Worm (Caenorhabditis elegans): ENCODE data around the gene F36H12.17.
"Not testable (repeated sequence)": the region's sequence is repeated elsewhere in the genome, so short reads cannot be mapped to it uniquely, and the experiment has no call there.

The F36H12.17 gene

DNA sequence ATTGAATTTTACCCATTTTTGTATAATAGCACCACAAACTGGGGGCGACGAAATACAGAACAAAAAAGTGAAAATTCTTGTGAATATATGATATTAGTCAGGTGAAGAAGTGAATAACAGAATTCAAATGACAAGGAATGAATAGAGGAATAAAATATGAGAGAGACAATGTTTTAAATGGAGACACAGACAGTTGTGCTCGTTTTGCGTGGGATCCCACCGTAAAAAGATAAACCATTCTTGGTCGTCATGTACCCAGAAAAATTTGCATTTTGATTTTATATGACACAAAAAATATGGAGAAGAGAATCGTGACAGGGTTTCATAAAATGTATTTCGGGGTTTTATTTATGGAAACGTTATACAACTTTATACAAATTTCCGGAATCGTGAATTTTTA is at the start of gene F36H12.17:
Gene F36H12.17 (minus strand): TSS at position 101 of the 400 bp plus-strand sequence.
- TF ChIP-seq unc-62 (GFP tag; optimal IDR thresholded peaks at IDR 0.05), result no peak

DNA sequence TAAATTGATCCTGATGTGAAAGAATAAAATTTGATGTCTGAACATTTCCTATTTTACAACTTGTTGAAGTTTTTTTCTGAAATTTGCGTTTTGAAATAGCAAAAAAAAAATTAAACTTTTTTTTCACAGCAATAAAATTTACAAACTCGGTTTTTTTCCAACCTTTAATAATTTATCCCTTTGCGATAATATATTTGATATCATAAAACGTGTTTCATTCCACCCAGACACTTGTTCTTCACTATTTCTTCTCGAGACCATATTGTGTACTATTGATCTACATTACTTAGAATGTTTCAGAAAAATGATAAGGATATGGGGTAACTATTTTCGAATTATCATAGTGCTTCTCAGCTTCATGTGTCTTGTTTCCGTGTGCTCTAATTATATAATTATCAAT is 48.5 kb upstream of the F36H12.17 start, which contains the start of gene Y4C6B.4:
Gene Y4C6B.4 (plus strand): TSS at position 301 of the 400 bp plus-strand sequence.
- TF ChIP-seq unc-62 (GFP tag; optimal IDR thresholded peaks at IDR 0.05), result no peak

DNA sequence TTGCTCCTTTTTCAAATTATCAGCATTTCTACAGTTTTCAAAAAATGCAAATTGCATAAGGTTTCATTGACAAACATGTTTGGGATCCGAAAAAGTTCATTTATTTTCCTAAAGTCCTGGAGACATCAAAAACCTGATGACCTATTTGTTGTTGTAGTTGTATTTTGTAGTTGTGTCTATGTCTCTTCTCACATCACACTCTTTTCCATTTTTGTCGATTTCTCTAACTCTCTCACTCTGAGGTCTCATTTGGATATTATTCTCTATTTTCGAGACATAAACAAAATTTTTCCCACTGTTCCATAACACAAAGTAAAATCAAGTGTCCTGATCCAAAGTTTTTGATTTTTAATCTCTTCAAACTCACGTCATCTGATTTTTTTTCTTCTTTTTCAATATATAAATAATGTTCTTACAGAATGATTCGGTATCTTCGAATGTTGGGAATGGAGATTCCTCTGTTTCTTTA is 41.2 kb upstream of the F36H12.17 start, which contains the start of gene slc-46A:
Gene slc-46A (plus strand): TSS at position 419 of the 469 bp plus-strand sequence.
- no peak for TF ChIP-seq unc-62 (GFP tag; optimal IDR thresholded peaks at IDR 0.05)

DNA sequence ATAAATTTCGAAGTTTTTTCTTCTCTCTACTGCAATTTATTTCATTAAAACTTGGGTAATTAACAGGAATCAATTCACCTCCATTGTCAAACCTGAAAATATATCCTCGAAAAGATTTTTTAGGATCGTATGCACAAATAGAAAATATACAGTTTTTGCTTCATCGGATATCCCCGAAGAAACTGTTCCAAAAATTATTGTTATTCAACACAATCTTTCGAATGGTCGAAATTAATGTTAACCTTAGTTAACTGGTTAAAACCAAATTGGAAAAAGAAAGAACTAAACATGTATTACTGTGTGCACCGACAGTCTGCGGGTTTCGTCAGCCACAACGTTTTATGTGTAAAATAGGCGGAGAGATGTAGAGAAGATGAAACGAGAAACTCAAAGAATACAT is 39.5 kb upstream of the F36H12.17 start:
- no peak for TF ChIP-seq unc-62 (GFP tag; optimal IDR thresholded peaks at IDR 0.05)

DNA sequence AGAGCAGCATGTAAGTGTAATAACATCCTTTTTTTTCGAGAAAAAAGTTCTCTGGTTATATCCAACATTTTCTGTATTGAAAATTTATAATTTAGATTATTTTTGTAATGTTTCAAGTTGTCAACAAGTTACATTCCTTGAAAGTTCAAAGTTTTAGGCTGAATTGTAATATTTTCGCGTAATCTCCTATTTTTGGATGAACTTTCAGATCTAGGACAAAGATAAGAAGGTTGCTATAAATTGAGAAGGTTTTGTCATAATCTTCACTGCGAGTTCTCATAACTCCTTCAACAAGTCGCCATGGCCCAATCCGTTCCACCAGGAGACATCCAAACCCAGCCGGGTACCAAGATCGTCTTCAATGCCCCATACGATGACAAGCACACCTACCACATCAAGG is 38.6 kb upstream of the F36H12.17 start, which contains the start of gene msp-65:
Gene msp-65 (plus strand): TSS at position 301 of the 400 bp plus-strand sequence.
- not testable (repeated sequence) for TF ChIP-seq unc-62 (GFP tag; optimal IDR thresholded peaks at IDR 0.05)

DNA sequence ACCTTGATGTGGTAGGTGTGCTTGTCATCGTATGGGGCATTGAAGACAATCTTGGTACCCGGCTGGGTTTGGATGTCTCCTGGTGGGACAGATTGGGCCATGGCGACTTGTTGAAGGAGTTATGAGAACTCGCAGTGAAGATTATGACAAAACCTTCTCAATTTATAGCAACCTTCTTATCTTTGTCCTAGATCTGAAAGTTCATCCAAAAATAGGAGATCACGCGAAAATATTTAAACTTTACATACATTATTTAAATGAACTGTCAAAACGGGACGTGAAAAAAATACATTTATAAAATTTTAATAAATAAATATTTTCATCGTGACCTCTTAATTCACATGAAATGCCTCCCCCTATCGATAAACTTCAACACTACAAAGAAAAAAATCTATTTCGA is 35.4 kb upstream of the F36H12.17 start, which contains the start of the genes msp-59 and ZK354.2:
Gene msp-59 (minus strand): TSS at position 101 of the 400 bp plus-strand sequence.
Gene ZK354.2 (plus strand): TSS at position 395 of the 400 bp plus-strand sequence.
- not testable (repeated sequence) for TF ChIP-seq unc-62 (GFP tag; optimal IDR thresholded peaks at IDR 0.05)

DNA sequence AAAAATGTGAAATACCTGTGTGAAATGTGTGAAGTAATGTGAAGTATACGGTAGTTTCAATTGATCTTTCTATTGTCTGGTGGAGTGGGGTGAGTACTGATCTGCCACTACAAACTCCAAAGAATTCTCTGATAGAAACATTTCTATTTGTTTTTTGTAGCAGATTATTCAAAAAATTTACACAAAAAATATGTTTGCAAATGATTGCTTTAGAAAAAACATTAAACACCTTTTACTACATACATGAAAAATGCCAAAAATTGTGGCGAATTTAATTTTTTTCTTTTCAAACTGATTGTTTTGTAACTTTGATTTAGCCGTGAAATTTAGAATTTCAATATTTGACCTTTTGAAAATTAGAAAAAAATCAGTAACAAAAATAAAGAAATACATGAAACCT is 32.1 kb upstream of the F36H12.17 start, which contains the start of gene ZK354.3:
Gene ZK354.3 (plus strand): TSS at position 301 of the 400 bp plus-strand sequence.
- TF ChIP-seq unc-62 (GFP tag; optimal IDR thresholded peaks at IDR 0.05), result no peak

DNA sequence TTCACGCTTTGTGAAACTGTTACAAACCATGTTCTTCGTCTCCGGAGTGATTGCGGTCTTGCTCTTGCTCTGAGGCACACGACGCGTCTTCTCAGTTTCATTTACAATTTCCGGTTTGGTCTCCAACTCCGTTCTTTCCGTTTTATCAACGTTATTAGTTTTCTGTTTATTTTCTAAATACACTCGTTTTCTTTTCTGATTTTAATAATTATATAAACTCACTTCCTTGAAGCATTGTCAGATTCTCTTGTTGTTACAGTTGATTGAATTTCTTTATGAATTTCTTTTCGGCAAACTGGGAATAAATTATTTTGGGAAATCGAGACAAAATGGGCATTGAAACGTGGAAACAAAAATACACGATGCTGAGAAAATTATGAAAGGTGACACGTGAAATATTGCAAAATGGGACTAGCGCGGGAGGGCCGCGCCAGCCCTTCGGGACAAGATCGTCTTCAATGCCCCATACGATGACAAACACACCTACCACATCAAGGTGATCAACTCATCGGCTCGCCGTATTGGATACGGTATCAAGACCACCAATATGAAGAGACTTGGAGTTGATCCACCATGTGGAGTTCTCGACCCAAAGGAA is 30.5 kb upstream of the F36H12.17 start, which contains the start of the genes ZK354.9 and msp-58:
Gene ZK354.9 (minus strand): TSS at position 101 of the 598 bp plus-strand sequence.
Gene msp-58 (plus strand): TSS at position 548 of the 598 bp plus-strand sequence.
- TF ChIP-seq unc-62 (GFP tag; optimal IDR thresholded peaks at IDR 0.05), result not testable (repeated sequence)

DNA sequence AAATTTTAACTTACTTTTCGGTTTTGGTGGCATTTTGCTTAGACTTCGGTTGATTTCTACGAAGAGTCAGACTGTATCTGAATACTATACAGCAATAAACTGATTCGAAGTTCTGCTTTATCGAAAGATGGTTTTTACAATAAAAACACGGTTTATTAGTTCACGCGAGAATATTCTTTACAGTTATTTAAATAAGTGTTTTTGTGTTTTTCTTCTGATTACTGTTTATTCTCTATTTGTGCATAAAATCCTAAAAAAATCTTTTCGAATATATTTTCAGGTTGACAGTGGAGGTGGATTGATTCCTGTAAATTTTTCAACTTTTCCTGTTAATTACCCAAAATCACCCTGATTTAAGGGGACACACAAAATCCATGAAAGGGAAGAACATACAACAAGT is 28.4 kb upstream of the F36H12.17 start, which contains the start of gene ZK354.8:
Gene ZK354.8 (minus strand): TSS at position 101 of the 400 bp plus-strand sequence.
- TF ChIP-seq unc-62 (GFP tag; optimal IDR thresholded peaks at IDR 0.05), result no peak

DNA sequence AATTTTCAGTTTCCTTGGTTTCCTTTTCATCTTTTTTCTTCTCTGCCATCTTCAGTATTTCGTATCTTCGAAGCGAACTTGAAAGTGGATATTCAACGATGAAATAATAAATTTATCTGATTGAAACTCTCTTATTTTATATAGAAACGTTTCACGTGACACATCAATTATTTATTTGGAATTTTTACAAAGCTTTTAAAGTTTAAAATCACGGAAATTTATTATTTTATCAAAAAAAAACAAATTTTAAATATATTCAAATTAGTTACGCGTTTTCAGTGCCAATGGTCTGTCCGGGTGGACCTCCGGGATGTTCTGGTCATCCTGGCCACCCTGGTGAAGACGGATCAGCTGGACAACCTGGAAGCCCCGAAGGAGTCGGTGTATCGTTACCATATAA is 25.4 kb upstream of the F36H12.17 start, which contains the start of gene ZK354.7:
Gene ZK354.7 (minus strand): TSS at position 101 of the 400 bp plus-strand sequence.
- no peak for TF ChIP-seq unc-62 (GFP tag; optimal IDR thresholded peaks at IDR 0.05)

DNA sequence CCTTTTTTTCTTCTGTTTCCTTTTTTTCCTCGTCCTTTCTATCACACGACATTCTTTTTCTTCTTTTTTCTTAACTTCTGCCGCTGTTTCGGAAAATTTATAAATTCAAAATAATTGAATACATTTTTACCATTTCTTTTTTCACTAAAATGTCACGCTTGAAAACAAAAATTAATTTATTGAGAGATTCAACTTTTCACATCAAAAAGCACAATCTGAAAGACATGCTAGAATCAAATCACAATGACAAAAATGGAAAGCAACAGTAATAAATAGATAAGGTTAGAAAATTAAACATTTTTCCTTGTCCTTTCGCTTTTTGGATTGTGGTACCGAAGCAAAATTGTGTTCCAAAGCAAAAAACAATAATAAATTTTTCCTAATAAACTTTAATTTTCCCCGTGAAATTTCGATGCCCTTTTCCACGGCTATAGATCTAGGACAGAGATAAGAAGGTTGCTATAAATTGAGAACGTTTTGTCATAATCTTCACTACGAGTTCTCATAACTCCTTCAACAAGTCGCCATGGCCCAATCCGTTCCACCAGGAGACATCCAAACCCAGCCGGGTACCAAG is 19.9 kb upstream of the F36H12.17 start, which contains the start of the genes ZK354.6 and msp-113:
Gene ZK354.6 (minus strand): TSS at position 101 of the 577 bp plus-strand sequence.
Gene msp-113 (plus strand): TSS at position 527 of the 577 bp plus-strand sequence.
- TF ChIP-seq unc-62 (GFP tag; optimal IDR thresholded peaks at IDR 0.05), result no peak

DNA sequence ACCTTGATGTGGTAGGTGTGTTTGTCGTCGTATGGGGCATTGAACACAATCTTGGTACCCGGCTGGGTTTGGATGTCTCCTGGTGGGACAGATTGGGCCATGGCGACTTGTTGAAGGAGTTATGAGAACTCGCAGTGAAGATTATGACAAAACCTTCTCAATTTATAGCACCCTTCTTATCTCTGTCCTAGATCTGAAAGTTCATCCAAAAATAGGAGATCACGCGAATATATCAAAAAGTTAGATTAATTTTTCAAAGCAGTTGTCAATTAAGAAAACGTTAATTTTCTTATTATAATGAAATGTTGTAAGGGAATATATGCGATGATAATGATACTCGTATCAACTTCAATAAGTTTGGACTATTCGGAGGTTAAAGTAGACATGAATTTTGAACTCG is 17.6 kb upstream of the F36H12.17 start, which contains the start of gene msp-51:
Gene msp-51 (minus strand): TSS at position 101 of the 400 bp plus-strand sequence.
- TF ChIP-seq unc-62 (GFP tag; optimal IDR thresholded peaks at IDR 0.05), result not testable (repeated sequence)

DNA sequence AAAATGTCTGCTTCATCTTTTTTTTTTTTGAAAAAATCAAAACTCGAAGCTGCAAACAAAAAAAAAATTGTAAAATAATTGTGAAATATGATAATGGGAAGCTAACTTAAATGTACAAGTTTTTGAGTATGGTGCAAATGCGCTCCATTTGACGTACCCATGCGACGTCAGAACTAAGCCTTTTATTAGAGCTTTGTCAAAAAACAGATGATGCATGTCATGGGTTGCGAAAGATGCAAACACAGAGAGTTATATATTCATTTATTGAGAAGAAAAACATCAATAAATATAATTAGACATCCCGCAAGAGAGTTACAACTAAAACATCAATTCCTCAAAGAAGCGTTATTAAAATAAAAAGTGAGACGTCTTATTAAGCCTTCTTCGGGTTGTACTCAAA is 16.8 kb upstream of the F36H12.17 start:
- no peak for TF ChIP-seq unc-62 (GFP tag; optimal IDR thresholded peaks at IDR 0.05)

DNA sequence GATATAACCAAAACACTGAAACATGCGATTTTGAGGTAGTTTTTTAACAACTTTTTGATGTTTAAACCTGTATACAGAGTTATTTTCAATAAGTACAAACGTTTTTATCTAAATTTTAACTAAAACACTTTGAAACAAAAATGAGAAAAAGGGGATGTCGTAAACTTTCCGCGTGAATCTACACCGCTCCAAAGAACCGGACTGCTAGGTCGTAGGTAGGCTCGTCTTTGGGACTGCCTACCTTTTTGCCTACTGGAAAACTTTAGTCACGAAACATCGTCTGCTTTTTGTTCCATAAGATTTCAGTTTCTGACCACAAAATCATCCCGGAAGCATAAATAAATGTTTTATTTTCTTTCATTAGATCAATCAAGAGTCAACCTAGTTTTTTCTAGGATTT is 13.6 kb upstream of the F36H12.17 start:
- no peak for TF ChIP-seq unc-62 (GFP tag; optimal IDR thresholded peaks at IDR 0.05)

DNA sequence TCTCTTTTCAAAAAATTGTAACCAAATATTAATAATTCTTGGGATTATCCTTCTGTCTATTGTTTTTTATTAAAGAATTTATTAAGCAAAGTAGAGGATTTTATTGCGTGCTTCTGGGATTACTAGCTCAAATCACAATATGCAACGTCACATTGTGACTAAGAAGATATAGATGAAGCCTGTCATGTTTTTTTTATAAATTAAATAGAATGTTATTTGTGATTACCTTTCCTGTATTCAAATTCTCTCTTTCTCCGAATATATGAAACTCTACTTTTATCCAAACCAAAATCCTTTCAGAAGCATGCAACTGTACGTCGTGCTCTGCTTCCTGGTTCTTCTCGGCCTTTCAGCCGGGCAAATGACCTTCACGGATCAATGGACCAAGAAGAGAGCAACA is 12.9 kb upstream of the F36H12.17 start, which contains the start of gene nlp-47:
Gene nlp-47 (plus strand): TSS at position 301 of the 400 bp plus-strand sequence.
- no peak for TF ChIP-seq unc-62 (GFP tag; optimal IDR thresholded peaks at IDR 0.05)

DNA sequence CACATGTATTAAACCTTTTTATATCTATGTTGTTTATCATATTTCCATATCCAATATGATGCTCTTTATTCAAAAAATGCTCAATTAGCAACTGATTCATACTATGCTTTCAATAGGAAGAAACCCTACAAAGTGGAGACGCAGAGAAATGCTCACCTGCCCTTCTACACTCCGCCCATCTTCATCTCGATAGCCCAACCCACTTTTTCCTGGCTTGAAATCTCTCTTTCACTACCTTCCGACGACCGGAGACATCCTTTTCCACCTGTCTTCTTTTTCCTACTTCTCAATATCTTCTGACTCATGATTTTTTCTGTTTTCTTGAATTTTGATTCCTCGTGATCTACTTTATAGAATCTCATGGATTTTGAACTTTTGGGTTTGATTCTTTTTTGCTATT is 11.3 kb upstream of the F36H12.17 start:
- TF ChIP-seq unc-62 (GFP tag; optimal IDR thresholded peaks at IDR 0.05), result no peak
